Fruit fly (Drosophila melanogaster): ENCODE measurements around the gene Prosbeta2R2.

dm6 chr3R:5246950-5247349 is 27.6 kb upstream of the Prosbeta2R2 start:
- TF ChIP-seq h (optimal IDR thresholded peaks at IDR 0.05) (no peak), psq (optimal IDR thresholded peaks at IDR 0.05) (no peak), insv (optimal IDR thresholded peaks at IDR 0.05) (no peak)

Measured in Kc167 (cell line).